Fruit fly (Drosophila melanogaster): ENCODE measurements around the gene CG3164.
A peak's percentile ranks its signal among the peaks of the same experiment; 100 is the strongest.

The CG3164 gene

dm6 chr2L:161453-162175, 31.0 kb upstream of the CG3164 start (continued):
- TF ChIP-seq Dfd (GFP tag; optimal IDR thresholded peaks at IDR 0.05) (no peak), nerfin-1 (tag; optimal IDR thresholded peaks at IDR 0.05) (peak; percentile 49), amos (GFP tag; IDR thresholded peaks at IDR 0.05; ENCODE audit: partially characterized antibody) (no peak), CG8089 (GFP tag; optimal IDR thresholded peaks at IDR 0.05) (no peak)

- TF ChIP-seq CG2120 (GFP tag; optimal IDR thresholded peaks at IDR 0.05): peak; percentile 22
- no peak for TF ChIP-seq Doc2 (GFP tag; IDR thresholded peaks at IDR 0.05)
- TF ChIP-seq Lim3 (GFP tag; IDR thresholded peaks at IDR 0.05): no peak
- TF ChIP-seq grau (tag; optimal IDR thresholded peaks at IDR 0.05): no peak
- TF ChIP-seq corto (GFP tag; optimal IDR thresholded peaks at IDR 0.05): peak; percentile 88
- no peak for TF ChIP-seq z (GFP tag; IDR thresholded peaks at IDR 0.05)
- no peak for TF ChIP-seq CG18764 (GFP tag; optimal IDR thresholded peaks at IDR 0.05)
- no peak for TF ChIP-seq CG15269 (tag; optimal IDR thresholded peaks at IDR 0.05)
- peak; percentile 18 for TF ChIP-seq NfI (GFP tag; optimal IDR thresholded peaks at IDR 0.05)
- TF ChIP-seq peb (GFP tag; IDR thresholded peaks at IDR 0.05): no peak
- no peak for TF ChIP-seq Asciz (GFP tag; optimal IDR thresholded peaks at IDR 0.05)
- TF ChIP-seq CG6683 (GFP tag; optimal IDR thresholded peaks at IDR 0.05): no peak
- peak; percentile 32 for TF ChIP-seq Max (GFP tag; optimal IDR thresholded peaks at IDR 0.05)
- TF ChIP-seq CG5180 (GFP tag; optimal IDR thresholded peaks at IDR 0.05): no peak
- TF ChIP-seq CG9215 (GFP tag; IDR thresholded peaks at IDR 0.05): no peak
- TF ChIP-seq kni (GFP tag; optimal IDR thresholded peaks at IDR 0.05): peak; percentile 100
- TF ChIP-seq CG4404 (GFP tag; IDR thresholded peaks at IDR 0.05): no peak
- peak; percentile 89 for TF ChIP-seq lbe (GFP tag; optimal IDR thresholded peaks at IDR 0.05)
- TF ChIP-seq sna (GFP tag; IDR thresholded peaks at IDR 0.05; ENCODE audit: partially characterized antibody): no peak
- TF ChIP-seq CG7928 (GFP tag; optimal IDR thresholded peaks at IDR 0.05): no peak
- TF ChIP-seq ERR (GFP tag; optimal IDR thresholded peaks at IDR 0.05): peak; percentile 22
- no peak for TF ChIP-seq wor (GFP tag; IDR thresholded peaks at IDR 0.05)
- no peak for TF ChIP-seq jing (GFP tag; optimal IDR thresholded peaks at IDR 0.05)
- TF ChIP-seq fd102C (GFP tag; optimal IDR thresholded peaks at IDR 0.05): no peak
- peak in 1 of 2 experiments; percentile 3 for TF ChIP-seq crp (GFP tag; optimal IDR thresholded peaks at IDR 0.05)
- TF ChIP-seq twi (tag; optimal IDR thresholded peaks at IDR 0.05): no peak
- TF ChIP-seq prd (optimal IDR thresholded peaks at IDR 0.05): no peak
- TF ChIP-seq prd (GFP tag; IDR thresholded peaks at IDR 0.05): no peak
- no peak for TF ChIP-seq CG10959 (GFP tag; IDR thresholded peaks at IDR 0.05)
- TF ChIP-seq CG13894 (tag; optimal IDR thresholded peaks at IDR 0.05): peak; percentile 79
- no peak for TF ChIP-seq amos (GFP tag; IDR thresholded peaks at IDR 0.05; ENCODE audit: partially characterized antibody)
- TF ChIP-seq CG10462 (GFP tag; optimal IDR thresholded peaks at IDR 0.05): no peak
- TF ChIP-seq Hey (tag; optimal IDR thresholded peaks at IDR 0.05): peak; percentile 43
- TF ChIP-seq CG1792 (GFP tag; optimal IDR thresholded peaks at IDR 0.05): no peak
- TF ChIP-seq CG17802 (tag; optimal IDR thresholded peaks at IDR 0.05): no peak
- TF ChIP-seq CG4707 (GFP tag; optimal IDR thresholded peaks at IDR 0.05): no peak
- TF ChIP-seq eve (GFP tag; optimal IDR thresholded peaks at IDR 0.05): peak in 1 of 2 experiments; percentile 86
- TF ChIP-seq CG34376 (GFP tag; optimal IDR thresholded peaks at IDR 0.05): peak; percentile 75
- no peak for TF ChIP-seq CG6175 (GFP tag; IDR thresholded peaks at IDR 0.05)
- TF ChIP-seq CG9932 (GFP tag; IDR thresholded peaks at IDR 0.05): no peak
- TF ChIP-seq ken (GFP tag; IDR thresholded peaks at IDR 0.05): no peak
- no peak for TF ChIP-seq CG33557 (GFP tag; optimal IDR thresholded peaks at IDR 0.05)
- TF ChIP-seq crc (GFP tag; optimal IDR thresholded peaks at IDR 0.05): no peak
These were observed 30.2 kb upstream of the CG3164 start for dm6 chr2L:160581-161452.

Measured in whole organism, embryonic.